Worm (Caenorhabditis elegans) whole organism, L4/young adult: ENCODE data around the gene F15H10.10.
A peak's percentile ranks its signal among the peaks of the same experiment; 100 is the strongest.

Experiments used
- W03F9.2 ChIP-seq: fragments of 150-350 bp; optimal IDR thresholded peaks from 2 replicates; lab custom pipeline; 2014; ENCODE audit warnings: missing biosample characterization, missing genetic modification characterization
- dao-5 ChIP-seq: sonication (generic microtip); optimal IDR thresholded peaks from 2 replicates; lab custom pipeline; 2016; ENCODE audit warnings: missing genotype, missing genetic modification characterization, moderate library complexity, missing compliant biosample characterization
- him-1 ChIP-seq: sonication (generic microtip); optimal IDR thresholded peaks from 2 replicates; lab custom pipeline; 2016; ENCODE audit warnings: missing genotype, missing genetic modification reagents, missing genetic modification characterization, missing compliant biosample characterization

- TF ChIP-seq him-1 (tag; lab: Kevin White, UChicago), result no peak
- TF ChIP-seq dao-5 (tag; lab: Kevin White, UChicago), result no peak
- peak; percentile 23 for TF ChIP-seq W03F9.2
These were observed 9.4 kb upstream of the F15H10.10 start, which contains the start of gene apc-10 for ce11 chrV:10426253-10426652.
